Fruit fly (Drosophila melanogaster) whole organism, wandering third instar larva: ENCODE measurements around the gene brat.
A peak's percentile ranks its signal among the peaks of the same experiment; 100 is the strongest.

Experiments
- Abd-B ChIP-seq: fragments of >200 bp; optimal IDR thresholded peaks from 2 replicates; lab custom pipeline; 2017; ENCODE audit warnings: missing biosample characterization, missing genetic modification characterization
- CG32264 ChIP-seq: fragments of 200-800 bp; sonication (Bioruptor generic); optimal IDR thresholded peaks from 2 replicates; lab custom pipeline; 2016; ENCODE audit warnings: missing biosample characterization, missing genetic modification characterization
- CG9705 ChIP-seq: fragments of 200-800 bp; sonication (Bioruptor generic); optimal IDR thresholded peaks from 2 replicates; lab custom pipeline; 2018; ENCODE audit warnings: missing biosample characterization, mild to moderate bottlenecking, missing genetic modification characterization
- CrebA ChIP-seq: fragments of 200-800 bp; sonication (Bioruptor generic); optimal IDR thresholded peaks from 2 replicates; lab custom pipeline; 2016; ENCODE audit warnings: missing biosample characterization, mild to moderate bottlenecking, missing genetic modification characterization, borderline replicate concordance
- Dfd ChIP-seq: fragments of >200 bp; optimal IDR thresholded peaks from 2 replicates; lab custom pipeline; 2017; ENCODE audit warnings: missing biosample characterization, missing genetic modification characterization
- Dif ChIP-seq: fragments of 200-275, 200-300 bp; sonication (Bioruptor generic); optimal IDR thresholded peaks from 2 replicates; lab custom pipeline; 2018; ENCODE audit warnings: missing biosample characterization, missing genetic modification characterization; ENCODE audit not compliant: partially characterized antibody
- GATAd ChIP-seq: sonication (Bioruptor generic); optimal IDR thresholded peaks from 2 replicates; lab custom pipeline; 2016; ENCODE audit warnings: missing biosample characterization, missing genetic modification characterization
- HLH106 ChIP-seq: fragments of 200-800 bp; optimal IDR thresholded peaks from 3 replicates; lab custom pipeline; 2019; ENCODE audit warnings: missing biosample characterization, mild to moderate bottlenecking, missing genetic modification characterization, moderate library complexity
- Hnf4 ChIP-seq: fragments of 200-800 bp; sonication (Bioruptor generic); optimal IDR thresholded peaks from 2 replicates; lab custom pipeline; 2016; ENCODE audit warnings: missing biosample characterization, mild to moderate bottlenecking, missing genetic modification characterization
- Hr78 ChIP-seq: fragments of >200 bp; optimal IDR thresholded peaks from 2 replicates; lab custom pipeline; 2017; ENCODE audit warnings: missing biosample characterization, missing genetic modification characterization
- Hr83 ChIP-seq: fragments of 200-300 bp; sonication (Bioruptor generic); optimal IDR thresholded peaks from 2 replicates; lab custom pipeline; 2016; ENCODE audit warnings: missing biosample characterization, mild to moderate bottlenecking, missing genetic modification characterization, moderate library complexity; ENCODE audit not compliant: poor library complexity, severe bottlenecking
- Jra ChIP-seq: sonication (Bioruptor generic); optimal IDR thresholded peaks from 2 replicates; lab custom pipeline; 2016; ENCODE audit warnings: missing biosample characterization, missing genetic modification characterization
- Mio ChIP-seq: sonication (Bioruptor generic); optimal IDR thresholded peaks from 2 replicates; lab custom pipeline; 2016; ENCODE audit warnings: missing biosample characterization, missing genetic modification characterization
- Myc ChIP-seq: fragments of >200 bp; optimal IDR thresholded peaks from 2 replicates; lab custom pipeline; 2017
- N ChIP-seq: fragments of >200 bp; optimal IDR thresholded peaks from 2 replicates; lab custom pipeline; 2018; ENCODE audit warnings: missing biosample characterization, missing external identifiers, missing genetic modification characterization
- OdsH ChIP-seq: fragments of 200-800 bp; sonication (Bioruptor generic); optimal IDR thresholded peaks from 2 replicates; lab custom pipeline; 2016; ENCODE audit warnings: missing biosample characterization, mild to moderate bottlenecking, missing genetic modification characterization
- Rel ChIP-seq, 2 experiments: fragments of 200-800 bp; sonication (Bioruptor generic) in 1 of 2; optimal IDR thresholded peaks; 2 replicates in 1 of 2; 3 replicates in 1 of 2; lab custom pipeline; 2016 to 2019; ENCODE audit warnings: mild to moderate bottlenecking in 2 of 2, missing biosample characterization in 2 of 2, missing genetic modification characterization in 2 of 2, moderate library complexity in 1 of 2
- Sp1 ChIP-seq: fragments of 200-800 bp; sonication (Bioruptor generic); optimal IDR thresholded peaks from 3 replicates; lab custom pipeline; 2019; ENCODE audit warnings: missing biosample characterization, mild to moderate bottlenecking, missing genetic modification characterization, moderate library complexity
- Vsx2 ChIP-seq: fragments of 200-300, 225-300 bp; sonication (Bioruptor generic); optimal IDR thresholded peaks from 2 replicates; lab custom pipeline; 2018; ENCODE audit warnings: missing biosample characterization, missing genetic modification characterization; ENCODE audit not compliant: partially characterized antibody
- br ChIP-seq: fragments of 200-800 bp; sonication (Bioruptor generic); optimal IDR thresholded peaks from 2 replicates; lab custom pipeline; 2016; ENCODE audit warnings: missing biosample characterization, missing genetic modification characterization
- brk ChIP-seq: fragments of 200-800 bp; sonication (Bioruptor generic); optimal IDR thresholded peaks from 2 replicates; lab custom pipeline; 2016; ENCODE audit warnings: missing biosample characterization, mild to moderate bottlenecking, missing genetic modification characterization
- dl ChIP-seq, 2 experiments: fragments of 175-275, 200-275 bp in 1 of 2; fragments of 200-275 bp in 1 of 2; sonication (Bioruptor generic); optimal IDR thresholded peaks; lab custom pipeline; 2018; ENCODE audit warnings: mild to moderate bottlenecking in 2 of 2, missing biosample characterization in 2 of 2, missing genetic modification characterization in 2 of 2, moderate library complexity in 2 of 2; ENCODE audit not compliant: partially characterized antibody in 2 of 2, insufficient read depth in 1 of 2
- dmrt93B ChIP-seq: fragments of 200-800 bp; sonication (Bioruptor generic); optimal IDR thresholded peaks from 2 replicates; lab custom pipeline; 2018; ENCODE audit warnings: missing biosample characterization, mild to moderate bottlenecking, missing genetic modification characterization
- dsf ChIP-seq: sonication (Bioruptor generic); optimal IDR thresholded peaks from 2 replicates; lab custom pipeline; 2016; ENCODE audit warnings: missing biosample characterization, missing genetic modification characterization, borderline replicate concordance
- ey ChIP-seq: fragments of 200-800 bp; sonication (Bioruptor generic); optimal IDR thresholded peaks from 2 replicates; lab custom pipeline; 2016; ENCODE audit warnings: missing biosample characterization, missing genetic modification characterization
- foxo ChIP-seq, 2 experiments: fragments of 200-800 bp; sonication (Bioruptor generic); optimal IDR thresholded peaks; 2 replicates in 1 of 2; 3 replicates in 1 of 2; lab custom pipeline; 2016 to 2017; ENCODE audit warnings: missing biosample characterization in 2 of 2, missing genetic modification characterization in 2 of 2
- fru ChIP-seq: fragments of 200-800 bp; sonication (Bioruptor generic); optimal IDR thresholded peaks from 3 replicates; lab custom pipeline; 2016; ENCODE audit warnings: missing biosample characterization, mild to moderate bottlenecking, missing genetic modification characterization
- h ChIP-seq: fragments of 200-800 bp; sonication (Bioruptor generic); optimal IDR thresholded peaks from 3 replicates; lab custom pipeline; 2016; ENCODE audit warnings: missing biosample characterization, mild to moderate bottlenecking, missing genetic modification characterization
- jim ChIP-seq: fragments of 175-275, 200-325 bp; sonication (Bioruptor generic); optimal IDR thresholded peaks from 2 replicates; lab custom pipeline; 2016; ENCODE audit warnings: missing biosample characterization, mild to moderate bottlenecking, missing genetic modification characterization
- lola ChIP-seq: fragments of >200 bp; optimal IDR thresholded peaks from 2 replicates; lab custom pipeline; 2017; ENCODE audit warnings: missing biosample characterization, missing genetic modification characterization
- pan ChIP-seq: fragments of >200 bp; optimal IDR thresholded peaks from 2 replicates; lab custom pipeline; 2017
- psq ChIP-seq: fragments of 200-800 bp; sonication (Bioruptor generic); optimal IDR thresholded peaks from 3 replicates; lab custom pipeline; 2017; ENCODE audit warnings: missing biosample characterization, mild to moderate bottlenecking, missing genetic modification characterization, moderate library complexity
- rgr ChIP-seq: fragments of 200-800 bp; sonication (Bioruptor generic); optimal IDR thresholded peaks from 3 replicates; lab custom pipeline; 2016; ENCODE audit warnings: missing biosample characterization, mild to moderate bottlenecking, missing genetic modification characterization
- sage ChIP-seq: fragments of 200-800 bp; sonication (Bioruptor generic); optimal IDR thresholded peaks from 2 replicates; lab custom pipeline; 2016; ENCODE audit warnings: missing biosample characterization, mild to moderate bottlenecking, missing genetic modification characterization
- sv ChIP-seq: fragments of 200-800 bp; sonication (Bioruptor generic); optimal IDR thresholded peaks from 3 replicates; lab custom pipeline; 2016; ENCODE audit warnings: missing biosample characterization, missing genetic modification characterization
- tai ChIP-seq: sonication (Bioruptor generic); optimal IDR thresholded peaks from 2 replicates; lab custom pipeline; 2016; ENCODE audit warnings: missing biosample characterization, missing genetic modification characterization
- usp ChIP-seq: fragments of >200 bp; optimal IDR thresholded peaks from 2 replicates; lab custom pipeline; 2017; ENCODE audit warnings: missing biosample characterization, missing genetic modification characterization
- woc ChIP-seq: sonication (Bioruptor generic); optimal IDR thresholded peaks from 2 replicates; lab custom pipeline; 2016; ENCODE audit warnings: missing biosample characterization, mild to moderate bottlenecking, missing genetic modification characterization

The brat gene

DNA sequence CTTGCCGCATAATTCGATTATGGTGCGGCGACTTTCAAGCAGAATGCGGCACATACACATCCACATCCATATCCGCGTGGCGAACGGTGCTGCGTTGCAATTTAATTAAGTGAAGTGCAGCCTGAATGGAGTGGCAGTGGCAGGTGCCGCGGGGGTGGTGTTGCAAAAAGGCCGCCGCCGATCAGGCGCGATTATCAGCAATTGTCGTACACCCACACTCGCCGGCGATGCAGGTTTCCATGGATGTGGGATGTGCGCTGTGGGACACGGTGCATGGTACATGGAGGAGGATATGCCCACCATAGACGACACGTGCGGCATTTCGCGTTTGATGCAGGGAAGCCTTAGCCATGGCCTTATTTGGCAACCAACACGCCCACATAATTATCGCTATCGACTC is 94.0 kb downstream of the brat start:
- TF ChIP-seq OdsH (GFP tag; lab: Kevin White, UChicago) (no peak), woc (GFP tag; lab: Kevin White, UChicago) (no peak), rgr (GFP tag; lab: Kevin White, UChicago) (no peak), CG9705 (GFP tag; lab: Kevin White, UChicago) (no peak), Hr83 (no peak), dl (GFP tag; optimal IDR thresholded peaks at IDR 0.05; lab: Kevin White, UChicago; ENCODE audit: insufficient read depth in 1 of 2, partially characterized antibody in 2 of 2) (no peak), CG32264 (GFP tag; lab: Kevin White, UChicago) (no peak), Mio (no peak), HLH106 (tag; lab: Kevin White, UChicago) (no peak), Abd-B (GFP tag; lab: Kevin White, UChicago) (no peak), foxo (GFP tag; optimal IDR thresholded peaks at IDR 0.05; lab: Kevin White, UChicago) (no peak), Hnf4 (GFP tag; lab: Kevin White, UChicago) (no peak), tai (GFP tag; lab: Kevin White, UChicago) (no peak), GATAd (no peak), psq (GFP tag; lab: Kevin White, UChicago) (no peak), pan (lab: Kevin White, UChicago) (no peak), br (GFP tag; lab: Kevin White, UChicago) (no peak), N (GFP tag; lab: Kevin White, UChicago) (no peak)

DNA sequence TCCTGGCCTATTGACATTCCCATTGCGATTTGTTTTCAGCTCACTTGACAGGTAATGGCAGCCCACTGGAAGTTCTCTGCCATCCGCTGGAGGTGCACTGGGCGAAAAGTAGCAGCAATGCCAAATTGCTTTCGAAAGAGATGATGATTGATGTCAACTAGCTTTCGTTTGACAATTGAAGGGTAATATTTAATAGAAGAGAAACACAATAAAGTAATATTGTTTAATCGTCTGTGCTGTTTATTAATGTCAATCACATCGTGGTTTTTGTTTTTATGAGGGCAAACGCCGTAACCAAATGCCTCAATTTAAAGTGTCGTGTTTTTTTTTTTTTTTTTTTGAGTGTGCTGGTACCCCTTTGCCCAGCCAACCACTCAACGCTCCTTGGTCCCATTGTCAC is 95.4 kb downstream of the brat start:
- TF ChIP-seq usp (no peak), sage (GFP tag; lab: Kevin White, UChicago) (no peak), Dfd (GFP tag; lab: Kevin White, UChicago) (no peak), pan (lab: Kevin White, UChicago) (no peak), rgr (GFP tag; lab: Kevin White, UChicago) (no peak), br (GFP tag; lab: Kevin White, UChicago) (peak; percentile 20), Hr83 (no peak), CG9705 (GFP tag; lab: Kevin White, UChicago) (no peak), tai (GFP tag; lab: Kevin White, UChicago) (no peak), Mio (no peak), dmrt93B (no peak), Jra (no peak), CG32264 (GFP tag; lab: Kevin White, UChicago) (no peak), CrebA (GFP tag; lab: Kevin White, UChicago) (no peak), Myc (lab: Kevin White, UChicago) (no peak), woc (GFP tag; lab: Kevin White, UChicago) (no peak), Dif (GFP tag; lab: Kevin White, UChicago) (no peak), dl (GFP tag; optimal IDR thresholded peaks at IDR 0.05; lab: Kevin White, UChicago; ENCODE audit: insufficient read depth in 1 of 2, partially characterized antibody in 2 of 2) (no peak), HLH106 (tag; lab: Kevin White, UChicago) (peak; percentile 6), sv (GFP tag; lab: Kevin White, UChicago) (no peak), Hnf4 (GFP tag; lab: Kevin White, UChicago) (no peak), dsf (GFP tag; lab: Kevin White, UChicago) (no peak), psq (GFP tag; lab: Kevin White, UChicago) (peak; percentile 22), Vsx2 (GFP tag; lab: Kevin White, UChicago) (no peak), brk (no peak), N (GFP tag; lab: Kevin White, UChicago) (no peak), OdsH (GFP tag; lab: Kevin White, UChicago) (peak; percentile 17), h (GFP tag; lab: Kevin White, UChicago) (peak; percentile 15), foxo (GFP tag; optimal IDR thresholded peaks at IDR 0.05; lab: Kevin White, UChicago) (peak in 1 of 2 experiments; percentile 22), Hr78 (GFP tag; lab: Kevin White, UChicago) (no peak), GATAd (no peak), ey (GFP tag; lab: Kevin White, UChicago) (peak; percentile 36), Abd-B (GFP tag; lab: Kevin White, UChicago) (no peak), lola (no peak), Sp1 (GFP tag; lab: Kevin White, UChicago) (no peak), Rel (GFP tag; optimal IDR thresholded peaks at IDR 0.05; lab: Kevin White, UChicago) (no peak), Rel (tag; optimal IDR thresholded peaks at IDR 0.05; lab: Kevin White, UChicago) (no peak), fru (GFP tag; lab: Kevin White, UChicago) (peak; percentile 25), jim (GFP tag; lab: Kevin White, UChicago) (no peak)
- TF ChIP-seq, all 38 proteins: peak for 8
